Worm (Caenorhabditis elegans): ENCODE measurements around the gene C03H5.9.

DNA sequence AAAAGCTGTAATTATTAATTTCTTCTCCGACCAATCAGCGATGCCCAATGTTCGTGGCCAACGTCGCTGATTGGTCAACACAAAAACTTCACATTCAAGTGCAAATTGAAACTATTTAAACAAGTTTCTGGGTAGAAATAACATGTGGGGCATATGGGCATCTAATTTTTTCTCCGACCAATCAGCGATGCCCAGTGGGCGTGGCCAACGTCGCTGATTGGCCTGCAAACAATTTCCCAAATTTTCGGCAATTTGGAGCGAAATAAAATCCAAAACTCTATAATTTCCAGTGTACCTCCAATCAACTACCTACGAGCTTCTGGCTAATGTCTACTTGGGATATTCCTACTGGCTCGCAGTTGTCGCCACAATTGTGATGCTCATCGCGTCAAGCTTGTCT lies 37.2 kb upstream of the C03H5.9 start:
- TF ChIP-seq elt-3 (tag; optimal IDR thresholded peaks at IDR 0.05), result no peak
- no peak for TF ChIP-seq elt-1 (tag; optimal IDR thresholded peaks at IDR 0.05)
- TF ChIP-seq ama-1 (optimal IDR thresholded peaks at IDR 0.05), result no peak
- no peak for TF ChIP-seq unc-55 (GFP tag; optimal IDR thresholded peaks at IDR 0.05)
- no peak for TF ChIP-seq unc-39 (tag; optimal IDR thresholded peaks at IDR 0.05)
- no peak for TF ChIP-seq lin-39 (tag; optimal IDR thresholded peaks at IDR 0.05)
- TF ChIP-seq snpc-4 (tag; optimal IDR thresholded peaks at IDR 0.05), result no peak
- no peak for TF ChIP-seq skn-1 (tag; optimal IDR thresholded peaks at IDR 0.05)
- TF ChIP-seq ztf-4 (tag; optimal IDR thresholded peaks at IDR 0.05), result no peak
- no peak for TF ChIP-seq nhr-25 (tag; optimal IDR thresholded peaks at IDR 0.05)
- no peak for TF ChIP-seq ZK546.5 (tag; optimal IDR thresholded peaks at IDR 0.05)
- no peak for TF ChIP-seq nhr-77 (tag; optimal IDR thresholded peaks at IDR 0.05)
- TF ChIP-seq Y55F3AM.14 (GFP tag; optimal IDR thresholded peaks at IDR 0.05), result no peak

Measured in whole organism, L2 larva.